Worm (Caenorhabditis elegans) whole organism, early embryonic: ENCODE measurements around the gene C18D1.2.

Source experiments
- B0310.2 ChIP-seq: sonication (generic microtip); optimal IDR thresholded peaks from 2 replicates; lab custom pipeline; 2016; ENCODE audit warnings: mild to moderate bottlenecking, missing genetic modification characterization, missing compliant biosample characterization
- aly-1 ChIP-seq: sonication (generic microtip); optimal IDR thresholded peaks from 2 replicates; lab custom pipeline; 2016; ENCODE audit warnings: missing genetic modification characterization, missing compliant biosample characterization
- ama-1 ChIP-seq: fragments of 150-350 bp; optimal IDR thresholded peaks from 2 replicates; lab custom pipeline; 2014
- ceh-13 ChIP-seq: fragments of 200-800 bp; sonication (Bioruptor generic); optimal IDR thresholded peaks from 2 replicates; lab custom pipeline; 2018; ENCODE audit warnings: mild to moderate bottlenecking, missing genetic modification characterization, missing compliant biosample characterization
- ets-7 ChIP-seq: sonication (generic microtip); optimal IDR thresholded peaks from 2 replicates; lab custom pipeline; 2016; ENCODE audit warnings: missing genotype, missing genetic modification characterization, missing compliant biosample characterization
- flt-1 ChIP-seq: fragments of 200-800 bp; sonication (Bioruptor generic); IDR thresholded peaks from 2 replicates; pipeline ENCODE4 v1.3.6; 2022; ENCODE audit warnings: missing genetic modification characterization, missing compliant biosample characterization
- hmbx-1 ChIP-seq: sonication (generic microtip); optimal IDR thresholded peaks from 2 replicates; lab custom pipeline; 2016; ENCODE audit warnings: mild to moderate bottlenecking, missing genetic modification characterization, missing compliant biosample characterization
- scrt-1 ChIP-seq: fragments of 200-800 bp; sonication (Bioruptor generic); IDR thresholded peaks from 2 replicates; pipeline ENCODE4 v1.3.6; 2022; ENCODE audit warnings: missing genetic modification characterization, missing compliant biosample characterization
- tbx-37 ChIP-seq: fragments of 200-800 bp; sonication (Bioruptor generic); conservative IDR thresholded peaks from 2 replicates; pipeline ENCODE4 v1.3.6; 2022; ENCODE audit warnings: missing genetic modification reagents, missing genetic modification characterization, missing compliant biosample characterization

DNA sequence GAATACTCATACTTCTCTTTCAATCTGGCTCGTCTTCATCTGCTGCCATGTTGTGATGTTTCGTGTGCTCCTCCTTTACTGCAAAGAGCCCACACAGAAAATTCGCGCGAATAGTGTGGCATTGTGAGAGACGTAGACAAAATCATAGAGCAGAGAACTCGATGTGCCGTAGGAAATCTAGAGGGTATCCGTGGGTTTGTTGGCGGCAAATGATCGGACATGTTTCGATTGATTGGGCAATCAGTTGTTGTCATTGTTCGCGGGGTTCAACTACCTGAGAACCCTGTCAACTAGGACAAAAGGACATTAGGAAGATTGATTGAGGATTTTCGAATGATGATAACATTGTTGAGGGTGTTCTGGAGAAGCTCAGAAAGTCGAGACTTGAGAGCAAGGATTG lies 31.7 kb upstream of the C18D1.2 start:
- TF ChIP-seq tbx-37 (GFP tag; lab: Robert Waterston, UW) (no peak), ama-1 (no peak), ceh-13 (GFP tag; lab: Kevin White, UChicago) (no peak), B0310.2 (tag; lab: Kevin White, UChicago) (no peak), scrt-1 (no peak), flt-1 (no peak), ets-7 (tag; lab: Kevin White, UChicago) (no peak), hmbx-1 (tag; lab: Kevin White, UChicago) (no peak), aly-1 (no peak)
